Worm (Caenorhabditis elegans) whole organism, late embryonic: Measurements from ENCODE around the gene lmtr-2.

Experiments
- C08G9.2 ChIP-seq: sonication (generic microtip); optimal IDR thresholded peaks from 2 replicates; lab custom pipeline; 2016; ENCODE audit warnings: mild to moderate bottlenecking, missing genetic modification characterization, moderate library complexity, missing compliant biosample characterization
- C38D4.7 ChIP-seq: fragments of 200-800 bp; sonication (Bioruptor generic); optimal IDR thresholded peaks from 2 replicates; lab custom pipeline; 2018; ENCODE audit warnings: mild to moderate bottlenecking, missing genetic modification characterization, moderate library complexity, missing compliant biosample characterization
- F13H6.1 ChIP-seq: sonication (generic microtip); optimal IDR thresholded peaks from 2 replicates; lab custom pipeline; 2016; ENCODE audit warnings: missing genetic modification characterization, missing compliant biosample characterization
- K09A11.1 ChIP-seq: sonication (generic microtip); optimal IDR thresholded peaks from 2 replicates; lab custom pipeline; 2017; ENCODE audit warnings: antibody characterized with exemption, mild to moderate bottlenecking, missing genetic modification characterization, missing compliant biosample characterization; ENCODE audit not compliant: insufficient read depth
- T23F11.4 ChIP-seq: fragments of 200-800 bp; sonication (Bioruptor generic); optimal IDR thresholded peaks from 2 replicates; lab custom pipeline; 2018; ENCODE audit warnings: mild to moderate bottlenecking, missing genetic modification characterization, missing compliant biosample characterization
- ahr-1 ChIP-seq: sonication (generic microtip); optimal IDR thresholded peaks from 2 replicates; lab custom pipeline; 2016; ENCODE audit warnings: missing genetic modification characterization, missing compliant biosample characterization
- ama-1 ChIP-seq: fragments of 150-350 bp; optimal IDR thresholded peaks from 2 replicates; lab custom pipeline; 2014
- ceh-18 ChIP-seq: sonication (generic microtip); optimal IDR thresholded peaks from 2 replicates; lab custom pipeline; 2016; ENCODE audit warnings: missing genetic modification characterization, missing compliant biosample characterization
- ceh-19 ChIP-seq: fragments of 200-800 bp; sonication (Bioruptor generic); optimal IDR thresholded peaks from 2 replicates; lab custom pipeline; 2018; ENCODE audit warnings: mild to moderate bottlenecking, missing genetic modification characterization, missing compliant biosample characterization
- ceh-2 ChIP-seq: sonication (generic microtip); optimal IDR thresholded peaks from 2 replicates; lab custom pipeline; 2016; ENCODE audit warnings: missing genotype, missing genetic modification characterization, missing compliant biosample characterization
- ceh-22 ChIP-seq: sonication (generic microtip); optimal IDR thresholded peaks from 2 replicates; lab custom pipeline; 2017; ENCODE audit warnings: missing biosample characterization, missing genetic modification characterization
- ceh-30 ChIP-seq: fragments of 150-350 bp; optimal IDR thresholded peaks from 2 replicates; lab custom pipeline; 2014; ENCODE audit warnings: missing biosample characterization, missing genetic modification characterization
- ceh-6 ChIP-seq: fragments of 200-800 bp; sonication (Bioruptor generic); optimal IDR thresholded peaks from 2 replicates; lab custom pipeline; 2018; ENCODE audit warnings: mild to moderate bottlenecking, missing genetic modification characterization, missing compliant biosample characterization
- dmd-4 ChIP-seq: sonication (generic microtip); optimal IDR thresholded peaks from 2 replicates; lab custom pipeline; 2016; ENCODE audit warnings: borderline replicate concordance, missing genetic modification characterization, missing compliant biosample characterization
- dve-1 ChIP-seq: sonication (generic microtip); optimal IDR thresholded peaks from 2 replicates; lab custom pipeline; 2017; ENCODE audit warnings: antibody characterized with exemption, mild to moderate bottlenecking, missing genetic modification characterization, missing compliant biosample characterization
- elt-4 ChIP-seq: sonication (generic microtip); optimal IDR thresholded peaks from 2 replicates; lab custom pipeline; 2016; ENCODE audit warnings: missing genetic modification characterization, missing compliant biosample characterization
- eyg-1 ChIP-seq: sonication (generic microtip); optimal IDR thresholded peaks from 2 replicates; lab custom pipeline; 2016; ENCODE audit warnings: missing genotype, missing genetic modification characterization, missing compliant biosample characterization
- fkh-6 ChIP-seq: sonication (generic microtip); optimal IDR thresholded peaks from 2 replicates; lab custom pipeline; 2016; ENCODE audit warnings: missing genetic modification characterization, missing compliant biosample characterization
- hlh-15 ChIP-seq: sonication (generic microtip); optimal IDR thresholded peaks from 2 replicates; lab custom pipeline; 2016; ENCODE audit warnings: missing genetic modification characterization, missing compliant biosample characterization
- hlh-30 ChIP-seq: sonication (generic microtip); optimal IDR thresholded peaks from 2 replicates; lab custom pipeline; 2017; ENCODE audit warnings: antibody characterized with exemption, missing genetic modification characterization, missing compliant biosample characterization; ENCODE audit not compliant: insufficient read depth
- lim-6 ChIP-seq: sonication (generic microtip); optimal IDR thresholded peaks from 2 replicates; lab custom pipeline; 2016; ENCODE audit warnings: missing genetic modification characterization, missing compliant biosample characterization
- nhr-11 ChIP-seq: fragments of 150-350 bp; optimal IDR thresholded peaks from 2 replicates; lab custom pipeline; 2014; ENCODE audit warnings: missing biosample characterization, missing genetic modification characterization
- pat-9 ChIP-seq: fragments of 200-800 bp; sonication (Bioruptor generic); optimal IDR thresholded peaks from 2 replicates; lab custom pipeline; 2018; ENCODE audit warnings: mild to moderate bottlenecking, missing genetic modification characterization, moderate library complexity, missing compliant biosample characterization
- pha-2 ChIP-seq: sonication (generic microtip); optimal IDR thresholded peaks from 2 replicates; lab custom pipeline; 2017; ENCODE audit warnings: mild to moderate bottlenecking, missing genetic modification characterization, missing compliant biosample characterization
- pha-4 ChIP-seq: fragments of 150-350 bp; optimal IDR thresholded peaks from 2 replicates; lab custom pipeline; 2018; ENCODE audit warnings: missing biosample characterization, missing genetic modification reagents, missing genetic modification characterization
- ref-2 ChIP-seq: sonication (generic microtip); optimal IDR thresholded peaks from 2 replicates; lab custom pipeline; 2016; ENCODE audit warnings: missing genetic modification characterization, missing compliant biosample characterization
- sdc-2 ChIP-seq: sonication (generic microtip); optimal IDR thresholded peaks from 2 replicates; lab custom pipeline; 2016; ENCODE audit warnings: missing genotype, missing genetic modification characterization, missing compliant biosample characterization
- sox-2 ChIP-seq: fragments of 200-800 bp; sonication (Bioruptor generic); IDR thresholded peaks from 2 replicates; pipeline ENCODE4 v1.3.6; 2022; ENCODE audit warnings: missing genetic modification reagents, missing genetic modification characterization, missing compliant biosample characterization
- sox-4 ChIP-seq: sonication (generic microtip); optimal IDR thresholded peaks from 2 replicates; lab custom pipeline; 2017; ENCODE audit warnings: mild to moderate bottlenecking, missing genetic modification characterization, inconsistent platforms, missing compliant biosample characterization
- ttx-3 ChIP-seq: sonication (generic microtip); optimal IDR thresholded peaks from 2 replicates; lab custom pipeline; 2016; ENCODE audit warnings: missing genetic modification reagents, missing genetic modification characterization, missing compliant biosample characterization
- unc-42 ChIP-seq: sonication (generic microtip); optimal IDR thresholded peaks from 2 replicates; lab custom pipeline; 2016; ENCODE audit warnings: missing genotype, missing genetic modification characterization, missing compliant biosample characterization
- unc-55 ChIP-seq: sonication (generic microtip); optimal IDR thresholded peaks from 2 replicates; lab custom pipeline; 2017; ENCODE audit warnings: missing biosample characterization, missing genetic modification reagents, missing genetic modification characterization
- unc-86 ChIP-seq: sonication (generic microtip); optimal IDR thresholded peaks from 2 replicates; lab custom pipeline; 2016; ENCODE audit warnings: missing genetic modification characterization, missing compliant biosample characterization
- zip-5 ChIP-seq: sonication (generic microtip); optimal IDR thresholded peaks from 2 replicates; lab custom pipeline; 2016; ENCODE audit warnings: missing genetic modification characterization, missing compliant biosample characterization
- ztf-16 ChIP-seq: sonication (generic microtip); optimal IDR thresholded peaks from 2 replicates; lab custom pipeline; 2017; ENCODE audit warnings: missing genetic modification characterization, missing compliant biosample characterization

The lmtr-2 gene

DNA sequence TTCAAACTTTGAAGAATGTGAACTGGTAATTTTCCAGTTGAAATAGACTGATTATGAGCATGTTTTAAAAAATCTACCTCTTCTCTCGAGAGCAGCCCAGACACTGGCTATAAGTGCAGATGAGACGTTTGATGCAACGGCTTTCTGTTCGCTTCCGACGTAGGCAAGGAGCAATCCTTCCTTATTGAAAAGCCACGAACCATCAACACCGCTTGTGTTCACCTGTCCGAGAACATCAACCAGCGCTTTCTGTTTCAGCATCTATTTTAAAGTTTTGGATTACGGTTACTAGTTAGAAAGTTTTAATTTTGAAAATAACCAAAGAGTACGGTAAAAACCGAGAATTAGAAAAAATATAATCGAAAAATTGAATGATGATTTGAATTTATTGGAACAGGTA, at the start of gene lmtr-2:
Gene lmtr-2, minus strand, starts transcription at position 261 of the 400 bp plus-strand sequence.
- TF ChIP-seq ceh-18 (tag; lab: Kevin White, UChicago): no peak
- no peak for TF ChIP-seq nhr-11 (tag; lab: Kevin White, UChicago)
- peak; percentile 33 for TF ChIP-seq ama-1 (lab: Kevin White, UChicago)
- TF ChIP-seq pha-2 (tag; lab: Kevin White, UChicago): no peak
- no peak for TF ChIP-seq ztf-16 (tag; lab: Kevin White, UChicago)

DNA sequence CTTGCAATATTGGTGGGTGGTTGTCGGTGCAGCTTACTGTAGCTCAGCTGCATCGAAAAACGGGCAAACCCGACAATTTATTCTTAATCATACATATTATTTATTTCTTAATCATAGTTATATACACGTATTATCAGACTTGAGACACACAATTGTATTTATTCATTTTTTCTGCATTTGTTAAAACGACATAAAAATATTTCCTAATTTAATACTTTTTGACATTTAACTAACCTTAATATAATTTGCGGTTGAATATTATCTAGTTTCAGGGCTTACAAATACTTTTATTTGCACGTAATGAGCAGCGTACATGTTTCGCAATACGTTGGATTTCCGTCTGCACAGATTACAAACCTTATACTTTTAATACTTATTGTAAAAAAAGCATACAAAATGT, 47.5 kb upstream of the lmtr-2 start, which contains the start of gene str-138:
Gene str-138, plus strand, starts transcription at position 301 of the 400 bp plus-strand sequence.
- no peak for TF ChIP-seq C38D4.7 (GFP tag; lab: Kevin White, UChicago)

DNA sequence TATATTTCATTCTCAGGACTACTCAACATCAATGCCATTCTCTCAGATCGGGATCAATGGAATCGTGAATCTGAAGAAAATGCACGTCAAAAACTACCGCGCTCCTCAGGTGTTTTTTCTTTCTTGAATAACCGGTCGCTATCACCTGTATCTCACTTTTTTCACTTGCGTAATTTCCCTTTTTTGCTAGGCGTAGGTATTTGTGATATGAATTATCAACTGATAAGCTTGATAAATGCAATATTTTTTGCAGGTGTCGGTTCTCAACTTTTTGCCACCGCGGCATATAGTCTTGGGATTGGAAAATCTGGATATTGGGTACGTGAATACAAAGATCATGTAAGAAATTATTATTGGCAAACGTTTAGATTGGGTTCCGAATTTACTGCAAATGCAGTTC, 44.3 kb upstream of the lmtr-2 start:
- TF ChIP-seq F13H6.1: no peak
- no peak for TF ChIP-seq C38D4.7 (GFP tag; lab: Kevin White, UChicago)
- no peak for TF ChIP-seq unc-55 (GFP tag; lab: Kevin White, UChicago)
- no peak for TF ChIP-seq pha-4 (tag; lab: Kevin White, UChicago)
- no peak for TF ChIP-seq sox-4 (tag; lab: Kevin White, UChicago)
- TF ChIP-seq ttx-3 (tag; lab: Kevin White, UChicago): no peak
- TF ChIP-seq elt-4 (tag; lab: Kevin White, UChicago): no peak
- TF ChIP-seq ceh-22: no peak
- no peak for TF ChIP-seq ceh-2
- TF ChIP-seq hlh-30: no peak
- TF ChIP-seq ceh-18 (tag; lab: Kevin White, UChicago): no peak
- no peak for TF ChIP-seq ahr-1
- TF ChIP-seq fkh-6 (tag; lab: Kevin White, UChicago): no peak
- no peak for TF ChIP-seq sdc-2 (tag; lab: Kevin White, UChicago)
- no peak for TF ChIP-seq eyg-1
- no peak for TF ChIP-seq ref-2 (tag; lab: Kevin White, UChicago)
- TF ChIP-seq lim-6 (tag; lab: Kevin White, UChicago): no peak

DNA sequence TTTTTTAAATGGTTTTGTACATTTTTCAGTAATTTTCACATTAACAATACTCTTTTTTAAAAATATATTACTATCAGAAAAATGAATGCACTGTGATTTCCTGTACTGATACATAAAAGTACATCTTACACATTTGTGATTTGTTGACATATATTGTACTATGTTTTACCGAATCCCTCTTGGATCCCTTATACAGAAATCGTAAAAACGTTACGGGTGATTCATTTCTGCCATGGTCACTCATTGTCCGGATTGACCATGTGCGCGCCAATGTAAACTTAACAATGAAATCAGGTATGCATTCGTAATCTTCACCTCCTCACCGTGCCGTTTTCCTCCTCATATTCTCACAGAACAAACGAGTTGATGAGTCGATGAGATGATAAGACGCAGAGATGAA, 43.2 kb upstream of the lmtr-2 start, which contains the start of gene ZC513.2:
Gene ZC513.2, plus strand, starts transcription at position 301 of the 400 bp plus-strand sequence.
- TF ChIP-seq ceh-30 (tag; lab: Kevin White, UChicago) (no peak), dmd-4 (tag; lab: Kevin White, UChicago) (no peak), zip-5 (tag; lab: Kevin White, UChicago) (no peak), hlh-15 (no peak), unc-42 (tag; lab: Kevin White, UChicago) (no peak), elt-4 (tag; lab: Kevin White, UChicago) (no peak), dve-1 (tag; lab: Kevin White, UChicago) (no peak), ceh-22 (no peak), sox-2 (GFP tag; lab: Robert Waterston, UW) (no peak)

DNA sequence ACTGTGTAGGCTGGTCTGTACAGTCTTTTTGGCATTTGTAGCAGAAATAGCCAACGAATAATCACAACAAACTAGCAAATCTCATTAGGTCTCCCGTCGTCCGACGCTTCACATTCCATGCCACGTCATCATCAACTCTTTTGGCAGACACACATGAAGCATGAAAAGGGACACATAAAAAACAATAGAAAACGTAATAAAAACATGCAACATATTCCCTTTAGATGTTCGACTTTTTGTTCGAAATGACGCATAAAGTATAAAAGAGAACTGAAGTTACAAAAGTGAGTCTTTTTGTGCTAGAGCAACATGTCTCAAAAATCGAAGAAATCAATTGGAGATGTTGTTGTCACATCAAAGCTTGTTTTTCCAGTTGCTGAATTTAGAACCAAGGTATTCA, 40.9 kb upstream of the lmtr-2 start, which contains the start of gene sth-1:
Gene sth-1, plus strand, starts transcription at position 301 of the 400 bp plus-strand sequence.
- TF ChIP-seq hlh-30: no peak
- TF ChIP-seq K09A11.1: no peak
- TF ChIP-seq ceh-6 (GFP tag; lab: Kevin White, UChicago): no peak
- no peak for TF ChIP-seq T23F11.4
- no peak for TF ChIP-seq pat-9 (tag; lab: Kevin White, UChicago)
- no peak for TF ChIP-seq ahr-1
- no peak for TF ChIP-seq C08G9.2 (tag; lab: Kevin White, UChicago)
- no peak for TF ChIP-seq ceh-19 (GFP tag; lab: Kevin White, UChicago)
- no peak for TF ChIP-seq unc-86
- TF ChIP-seq ceh-18 (tag; lab: Kevin White, UChicago): no peak
